Fruit fly (Drosophila melanogaster): ENCODE data around the gene pon.

Gene pon

DNA sequence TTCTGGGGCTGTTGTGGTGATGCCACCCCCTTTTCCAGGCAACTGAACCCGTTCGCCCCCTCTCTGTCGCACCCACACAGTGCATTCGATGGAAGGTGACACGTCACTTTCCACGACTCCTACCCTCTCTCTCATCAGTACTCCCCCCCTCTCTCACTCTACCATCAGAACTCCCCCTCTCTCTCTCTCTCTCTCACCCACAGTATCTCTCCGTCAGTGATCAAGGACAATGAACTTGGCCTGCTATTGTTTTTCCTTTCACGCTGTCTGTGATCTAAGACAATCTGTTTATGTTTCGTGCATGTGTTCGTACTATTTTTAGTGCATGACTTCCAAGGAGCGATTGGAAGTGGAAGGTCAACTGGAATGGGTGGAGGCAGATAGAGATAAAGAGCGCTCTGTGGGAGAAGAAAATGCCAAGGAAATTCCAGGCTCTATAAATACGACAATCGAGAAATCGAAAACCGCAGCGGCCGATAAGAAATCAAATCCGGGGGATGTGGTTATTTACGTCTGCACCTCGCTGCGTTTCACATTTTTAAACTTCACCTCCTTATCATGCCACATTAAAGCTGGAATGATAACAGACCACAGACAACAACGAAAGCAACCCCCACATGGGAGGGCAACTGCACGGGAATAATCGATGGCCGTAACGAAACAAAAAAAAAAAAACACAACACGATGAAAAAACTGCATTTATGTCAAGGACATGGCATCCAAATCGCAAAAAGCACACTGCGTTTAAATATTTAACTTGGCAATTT is 42.2 kb downstream of the pon start (continued):
- TF ChIP-seq Stat92E (GFP tag; optimal IDR thresholded peaks at IDR 0.05) (no peak), stc (GFP tag; IDR thresholded peaks at IDR 0.05) (no peak), CG14667 (GFP tag; IDR thresholded peaks at IDR 0.05) (no peak), CG18619 (GFP tag; optimal IDR thresholded peaks at IDR 0.05) (no peak), CG10462 (GFP tag; optimal IDR thresholded peaks at IDR 0.05) (no peak), Usf (GFP tag; optimal IDR thresholded peaks at IDR 0.05) (no peak), Gsc (GFP tag; IDR thresholded peaks at IDR 0.05) (no peak), Antp (GFP tag; optimal IDR thresholded peaks at IDR 0.05) (no peak), dimm (GFP tag; IDR thresholded peaks at IDR 0.05) (no peak), Xbp1 (GFP tag; optimal IDR thresholded peaks at IDR 0.05) (peak; percentile 9), CG31365 (tag; optimal IDR thresholded peaks at IDR 0.05) (no peak), CG13424 (tag; optimal IDR thresholded peaks at IDR 0.05) (no peak), D19A (tag; optimal IDR thresholded peaks at IDR 0.05) (no peak), run (tag; optimal IDR thresholded peaks at IDR 0.05) (no peak), Atf-2 (GFP tag; optimal IDR thresholded peaks at IDR 0.05) (no peak), CG2202 (tag; optimal IDR thresholded peaks at IDR 0.05) (no peak), Dp (GFP tag; optimal IDR thresholded peaks at IDR 0.05) (no peak), CG7786 (GFP tag; optimal IDR thresholded peaks at IDR 0.05) (no peak), bcd (GFP tag; optimal IDR thresholded peaks at IDR 0.05) (no peak), Mes4 (GFP tag; optimal IDR thresholded peaks at IDR 0.05) (no peak), ato (GFP tag; IDR thresholded peaks at IDR 0.05; ENCODE audit: partially characterized antibody) (no peak), Lpt (GFP tag; optimal IDR thresholded peaks at IDR 0.05) (no peak), wdn (GFP tag; IDR thresholded peaks at IDR 0.05) (no peak), Med (GFP tag) (peak; percentile 32), Bteb2 (GFP tag; optimal IDR thresholded peaks at IDR 0.05) (no peak), CG10267 (tag; optimal IDR thresholded peaks at IDR 0.05) (no peak), Side (GFP tag; optimal IDR thresholded peaks at IDR 0.05) (no peak), so (GFP tag; IDR thresholded peaks at IDR 0.05) (no peak), sqz (GFP tag; optimal IDR thresholded peaks at IDR 0.05) (peak; percentile 51), gro (GFP tag; optimal IDR thresholded peaks at IDR 0.05) (no peak), CG13123 (GFP tag; optimal IDR thresholded peaks at IDR 0.05) (no peak), hth (optimal IDR thresholded peaks at IDR 0.05) (no peak), pros (GFP tag; optimal IDR thresholded peaks at IDR 0.05) (peak; percentile 95), sd (tag; optimal IDR thresholded peaks at IDR 0.05) (peak; percentile 49), Poxn (GFP tag; IDR thresholded peaks at IDR 0.05) (no peak), en (GFP tag; optimal IDR thresholded peaks at IDR 0.05) (no peak), mam (GFP tag; optimal IDR thresholded peaks at IDR 0.05) (no peak), lab (GFP tag; optimal IDR thresholded peaks at IDR 0.05) (no peak), br (optimal IDR thresholded peaks at IDR 0.05) (no peak), CG4282 (GFP tag; optimal IDR thresholded peaks at IDR 0.05) (no peak), chm (GFP tag; IDR thresholded peaks at IDR 0.05) (0 out of 2 replicates have a peak, but pooled peaks have one; percentile 7), Meics (GFP tag; optimal IDR thresholded peaks at IDR 0.05) (no peak), jumu (GFP tag; optimal IDR thresholded peaks at IDR 0.05) (no peak), CG15601 (tag; optimal IDR thresholded peaks at IDR 0.05) (no peak), Spps (tag; optimal IDR thresholded peaks at IDR 0.05) (no peak), CG7372 (GFP tag; IDR thresholded peaks at IDR 0.05) (no peak), H15 (GFP tag; IDR thresholded peaks at IDR 0.05) (no peak), dpn (GFP tag; optimal IDR thresholded peaks at IDR 0.05) (no peak), CG11695 (GFP tag; IDR thresholded peaks at IDR 0.05) (no peak), tx (GFP tag; optimal IDR thresholded peaks at IDR 0.05) (no peak), Oli (tag; optimal IDR thresholded peaks at IDR 0.05) (no peak), crc (GFP tag; optimal IDR thresholded peaks at IDR 0.05) (no peak)

Data from whole organism, embryonic.